Fruit fly (Drosophila melanogaster) whole organism, embryonic: ENCODE results near the gene Root.
A peak's percentile ranks its signal among the peaks of the same experiment; 100 is the strongest.

Source experiments
- ATbp ChIP-seq: fragments of 200-800 bp; sonication (Bioruptor generic); optimal IDR thresholded peaks from 2 replicates; lab custom pipeline; 2017; ENCODE audit warnings: missing biosample characterization, mild to moderate bottlenecking, missing genetic modification characterization, missing genetic modification reagents
- Awh ChIP-seq: fragments of 200-800 bp; sonication (Bioruptor generic); IDR thresholded peaks from 2 replicates; pipeline ENCODE4, ENCODE4 v1.3.6; 2022; ENCODE audit warnings: missing biosample characterization, missing genetic modification characterization
- CG10147 ChIP-seq: fragments of 200-800 bp; sonication (Bioruptor generic); optimal IDR thresholded peaks from 2 replicates; lab custom pipeline; 2019; ENCODE audit warnings: missing biosample characterization, mild to moderate bottlenecking, missing genetic modification characterization, moderate library complexity
- CG10366 ChIP-seq: fragments of 200-800 bp; sonication (Bioruptor generic); IDR thresholded peaks from 2 replicates; pipeline ENCODE4 v1.3.6; 2022; ENCODE audit warnings: missing biosample characterization, missing genetic modification characterization
- CG11247 ChIP-seq: fragments of 200-800 bp; sonication (Bioruptor generic); IDR thresholded peaks from 2 replicates; pipeline ENCODE4 v1.3.6; 2022; ENCODE audit warnings: missing biosample characterization, missing genetic modification characterization
- CG11696 ChIP-seq: fragments of 200-800 bp; sonication (Bioruptor generic); IDR thresholded peaks from 2 replicates; pipeline ENCODE4 v1.3.6; 2022; ENCODE audit warnings: missing biosample characterization, missing genetic modification characterization
- CG12299 ChIP-seq: fragments of 200-800 bp; sonication (Bioruptor generic); optimal IDR thresholded peaks from 2 replicates; lab custom pipeline; 2018; ENCODE audit warnings: missing biosample characterization, mild to moderate bottlenecking, missing genetic modification characterization
- CG1233 ChIP-seq: fragments of 200-800 bp; sonication (Bioruptor generic); optimal IDR thresholded peaks from 4 replicates; lab custom pipeline; 2018; ENCODE audit warnings: missing biosample characterization, mild to moderate bottlenecking, missing genetic modification characterization
- CG13123 ChIP-seq: fragments of 200-800 bp; sonication (Bioruptor generic); optimal IDR thresholded peaks from 2 replicates; lab custom pipeline; 2016; ENCODE audit warnings: missing biosample characterization, missing genetic modification characterization
- CG13775 ChIP-seq: fragments of 200-800 bp; sonication (Bioruptor generic); optimal IDR thresholded peaks from 3 replicates; lab custom pipeline; 2017; ENCODE audit warnings: missing biosample characterization, mild to moderate bottlenecking, missing genetic modification characterization
- CG14710 ChIP-seq: fragments of 200-800 bp; sonication (Bioruptor generic); optimal IDR thresholded peaks from 3 replicates; lab custom pipeline; 2019; ENCODE audit warnings: missing biosample characterization, mild to moderate bottlenecking, missing genetic modification characterization, moderate library complexity
- CG16815 ChIP-seq: fragments of 200-800 bp; sonication (Bioruptor generic); optimal IDR thresholded peaks from 3 replicates; lab custom pipeline; 2017; ENCODE audit warnings: missing biosample characterization, mild to moderate bottlenecking, missing genetic modification characterization
- CG17802 ChIP-seq: fragments of 200-800 bp; sonication (Bioruptor generic); optimal IDR thresholded peaks from 2 replicates; lab custom pipeline; 2018; ENCODE audit warnings: missing biosample characterization, mild to moderate bottlenecking, missing genetic modification characterization, moderate library complexity
- CG18619 ChIP-seq: fragments of 200-800 bp; sonication (Bioruptor generic); optimal IDR thresholded peaks from 3 replicates; lab custom pipeline; 2017; ENCODE audit warnings: missing biosample characterization, mild to moderate bottlenecking, missing genetic modification characterization
- CG31365 ChIP-seq: fragments of 200-800 bp; sonication (Bioruptor generic); optimal IDR thresholded peaks from 2 replicates; lab custom pipeline; 2018; ENCODE audit warnings: missing biosample characterization, mild to moderate bottlenecking, missing genetic modification characterization
- CG32772 ChIP-seq: fragments of 200-800 bp; sonication (Bioruptor generic); IDR thresholded peaks from 2 replicates; pipeline ENCODE4 v1.3.6; 2022; ENCODE audit warnings: missing biosample characterization, missing genetic modification characterization
- CG34422 ChIP-seq: fragments of 200-800 bp; sonication (Bioruptor generic); IDR thresholded peaks from 3 replicates; pipeline ENCODE4 v1.3.6; 2022; ENCODE audit warnings: missing biosample characterization, missing genetic modification characterization
- CG8089 ChIP-seq: fragments of 200-800 bp; sonication (Bioruptor generic); optimal IDR thresholded peaks from 3 replicates; lab custom pipeline; 2016; ENCODE audit warnings: missing biosample characterization, missing genetic modification characterization
- CG9876 ChIP-seq: fragments of 200-800 bp; sonication (Bioruptor generic); optimal IDR thresholded peaks from 2 replicates; lab custom pipeline; 2016; ENCODE audit warnings: missing biosample characterization, missing genetic modification characterization
- Dbx ChIP-seq: fragments of 200-800 bp; sonication (Bioruptor generic); IDR thresholded peaks from 3 replicates; pipeline ENCODE4 v1.3.6; 2022; ENCODE audit warnings: missing biosample characterization, missing genetic modification characterization
- HHEX ChIP-seq: fragments of 200-800 bp; sonication (Bioruptor generic); optimal IDR thresholded peaks from 3 replicates; lab custom pipeline; 2017; ENCODE audit warnings: missing biosample characterization, mild to moderate bottlenecking, missing genetic modification characterization, missing genetic modification reagents
- HLH3B ChIP-seq: fragments of 200-800 bp; sonication (Bioruptor generic); IDR thresholded peaks from 2 replicates; pipeline ENCODE4 v1.3.6; 2022; ENCODE audit warnings: missing biosample characterization, missing genetic modification characterization
- Kr ChIP-seq: fragments of 200-800 bp; sonication (Bioruptor generic); optimal IDR thresholded peaks from 2 replicates; lab custom pipeline; 2017; ENCODE audit warnings: missing biosample characterization, mild to moderate bottlenecking, missing genetic modification characterization
- Lim3 ChIP-seq: fragments of 200-800 bp; sonication (Bioruptor generic); IDR thresholded peaks from 2 replicates; pipeline ENCODE4 v1.3.6; 2022; ENCODE audit warnings: missing biosample characterization, missing genetic modification characterization
- Mad ChIP-seq: fragments of 200-800 bp; sonication (Bioruptor generic); optimal IDR thresholded peaks from 2 replicates; lab custom pipeline; 2016; ENCODE audit warnings: missing biosample characterization, missing genetic modification characterization
- Nf-YA ChIP-seq: fragments of 200-800 bp; sonication (Bioruptor generic); IDR thresholded peaks from 2 replicates; pipeline ENCODE4 v1.3.6; 2022; ENCODE audit warnings: missing biosample characterization, missing genetic modification characterization
- PHDP ChIP-seq: fragments of 200-800 bp; sonication (Bioruptor generic); optimal IDR thresholded peaks from 3 replicates; lab custom pipeline; 2018; ENCODE audit warnings: missing biosample characterization, mild to moderate bottlenecking, missing genetic modification characterization, moderate library complexity
- Rfx ChIP-seq: fragments of 200-800 bp; sonication (Bioruptor generic); IDR thresholded peaks from 2 replicates; pipeline ENCODE4 v1.3.6; 2022; ENCODE audit warnings: missing biosample characterization, missing genetic modification characterization
- Rx ChIP-seq: fragments of 200-800 bp; sonication (Bioruptor generic); IDR thresholded peaks from 2 replicates; pipeline ENCODE4 v1.3.6; 2022; ENCODE audit warnings: missing biosample characterization, missing genetic modification characterization
- Scr ChIP-seq: fragments of 200-800 bp; sonication (Bioruptor generic); IDR thresholded peaks from 2 replicates; pipeline ENCODE4 v1.3.6; 2022; ENCODE audit warnings: missing biosample characterization, missing genetic modification characterization; ENCODE audit not compliant: partially characterized antibody
- Side ChIP-seq: fragments of 200-800 bp; sonication (Bioruptor generic); optimal IDR thresholded peaks from 2 replicates; lab custom pipeline; 2016; ENCODE audit warnings: missing biosample characterization, missing genetic modification characterization
- Sry-β ChIP-seq: fragments of 200-800 bp; sonication (Bioruptor generic); optimal IDR thresholded peaks from 2 replicates; lab custom pipeline; 2018; ENCODE audit warnings: missing biosample characterization, mild to moderate bottlenecking, missing genetic modification characterization, moderate library complexity
- Trl ChIP-seq, 3 experiments: fragments of >200 bp in 2 of 3; fragments of 200-800 bp in 1 of 3; sonication (Bioruptor generic) in 1 of 3; optimal IDR thresholded peaks; 2 replicates in 1 of 3; 3 replicates in 2 of 3; lab custom pipeline; 2016 to 2017; ENCODE audit warnings: missing biosample characterization in 1 of 3, missing genetic modification characterization in 1 of 3
- YL-1 ChIP-seq: fragments of 200-800 bp; sonication (Bioruptor generic); optimal IDR thresholded peaks from 3 replicates; lab custom pipeline; 2017; ENCODE audit warnings: missing biosample characterization, mild to moderate bottlenecking, missing genetic modification characterization
- ara ChIP-seq: fragments of 200-800 bp; sonication (Bioruptor generic); IDR thresholded peaks from 2 replicates; pipeline ENCODE4 v1.3.6; 2022; ENCODE audit warnings: missing biosample characterization, missing genetic modification characterization
- chn ChIP-seq: fragments of 200-800 bp; sonication (Bioruptor generic); optimal IDR thresholded peaks from 2 replicates; lab custom pipeline; 2016; ENCODE audit warnings: missing biosample characterization, missing genetic modification characterization
- cwo ChIP-seq: fragments of 200-800 bp; sonication (Bioruptor generic); optimal IDR thresholded peaks from 3 replicates; lab custom pipeline; 2017; ENCODE audit warnings: missing biosample characterization, missing genetic modification characterization, mild to moderate bottlenecking, moderate library complexity, missing genetic modification reagents
- en ChIP-seq: fragments of 200-800 bp; sonication (Bioruptor generic); optimal IDR thresholded peaks from 2 replicates; lab custom pipeline; 2016; ENCODE audit warnings: missing biosample characterization, missing genetic modification characterization
- fd102C ChIP-seq: fragments of 200-800 bp; sonication (Bioruptor generic); optimal IDR thresholded peaks from 2 replicates; lab custom pipeline; 2018; ENCODE audit warnings: missing biosample characterization, mild to moderate bottlenecking, missing genetic modification characterization, moderate library complexity
- hb ChIP-seq: fragments of 200-800 bp; sonication (Bioruptor generic); IDR thresholded peaks from 3 replicates; pipeline ENCODE4 v1.3.6; 2022; ENCODE audit warnings: missing biosample characterization, missing genetic modification characterization; ENCODE audit not compliant: partially characterized antibody
- hbn ChIP-seq: fragments of 200-800 bp; sonication (Bioruptor generic); IDR thresholded peaks from 2 replicates; pipeline ENCODE4 v1.3.6; 2022; ENCODE audit warnings: missing biosample characterization, missing genetic modification characterization; ENCODE audit not compliant: partially characterized antibody
- lov ChIP-seq, 2 experiments: fragments of 200-800 bp in 1 of 2; fragments of >200 bp in 1 of 2; sonication (Bioruptor generic) in 1 of 2; IDR thresholded peaks in 1 of 2; optimal IDR thresholded peaks in 1 of 2; 2 replicates in 1 of 2; 3 replicates in 1 of 2; pipeline versions ENCODE4 v1.3.6 to Lab custom; 2017 to 2022; ENCODE audit warnings: missing biosample characterization in 1 of 2, missing genetic modification characterization in 1 of 2
- prd ChIP-seq, 3 experiments: fragments of >200 bp in 2 of 3; fragments of 200-800 bp in 1 of 3; sonication (Bioruptor generic) in 1 of 3; optimal IDR thresholded peaks in 2 of 3; IDR thresholded peaks in 1 of 3; 2 replicates in 2 of 3; 3 replicates in 1 of 3; pipeline versions ENCODE4 v1.3.6 to Lab custom; 2017 to 2022; ENCODE audit warnings: missing biosample characterization in 1 of 3, missing genetic modification characterization in 1 of 3
- repo ChIP-seq: fragments of 200-800 bp; sonication (Bioruptor generic); optimal IDR thresholded peaks from 2 replicates; lab custom pipeline; 2016; ENCODE audit warnings: missing biosample characterization, missing genetic modification characterization
- sna ChIP-seq: fragments of 200-800 bp; sonication (Bioruptor generic); IDR thresholded peaks from 2 replicates; pipeline ENCODE4 v1.3.6; 2022; ENCODE audit warnings: missing biosample characterization, missing genetic modification characterization; ENCODE audit not compliant: partially characterized antibody
- toy ChIP-seq: fragments of 200-800 bp; sonication (Bioruptor generic); IDR thresholded peaks from 2 replicates; pipeline ENCODE4 v1.3.6; 2022; ENCODE audit warnings: missing biosample characterization, missing genetic modification characterization

The Root gene

dm6 chr3R:24099039-24100026 is 13.8 kb upstream of the Root start (continued):
- TF ChIP-seq Mad (GFP tag; lab: Kevin White, UChicago) = peak; percentile 73
- no peak for TF ChIP-seq hbn (GFP tag; lab: Robert Waterston, UW)
- TF ChIP-seq CG1233 (GFP tag; lab: Kevin White, UChicago) = peak; percentile 65
- TF ChIP-seq Awh (GFP tag; lab: Robert Waterston, UW) = peak; percentile 70; the same call in 1 of the 2 replicates
- peak; percentile 64 for TF ChIP-seq CG13123 (GFP tag; lab: Kevin White, UChicago)
- peak; percentile 47 for TF ChIP-seq CG12299 (tag; lab: Kevin White, UChicago)
- peak; percentile 60 for TF ChIP-seq CG13775 (GFP tag; lab: Kevin White, UChicago)
- TF ChIP-seq CG11696 = peak; percentile 68
- TF ChIP-seq Rx (GFP tag; lab: Robert Waterston, UW) = peak; percentile 44; the same call in 1 of the 2 replicates
- TF ChIP-seq Kr (GFP tag; lab: Kevin White, UChicago) = no peak
- TF ChIP-seq fd102C = no peak
- peak; percentile 54 for TF ChIP-seq CG8089
- peak; percentile 62; the same call in 1 of the 2 replicates for TF ChIP-seq Lim3 (GFP tag; lab: Robert Waterston, UW)
- TF ChIP-seq Side (GFP tag; lab: Kevin White, UChicago) = peak; percentile 69
- no peak for TF ChIP-seq hb
- no peak for TF ChIP-seq YL-1 (GFP tag; lab: Kevin White, UChicago)
- peak; percentile 73 for TF ChIP-seq repo (GFP tag; lab: Kevin White, UChicago)
- peak; percentile 76 for TF ChIP-seq Nf-YA (GFP tag; lab: Robert Waterston, UW)
- no peak for TF ChIP-seq Sry-β (GFP tag; lab: Kevin White, UChicago)
- TF ChIP-seq prd (optimal IDR thresholded peaks at IDR 0.05; lab: Kevin White, UChicago) = no peak
- TF ChIP-seq prd (GFP tag; IDR thresholded peaks at IDR 0.05; lab: Robert Waterston, UW) = peak; percentile 89
- TF ChIP-seq CG31365 (tag; lab: Kevin White, UChicago) = peak; percentile 28
- peak; percentile 45 for TF ChIP-seq CG17802 (tag; lab: Kevin White, UChicago)
- no peak for TF ChIP-seq toy (GFP tag; lab: Robert Waterston, UW)
- TF ChIP-seq HHEX (GFP tag; lab: Kevin White, UChicago) = peak; percentile 79
- TF ChIP-seq sna (GFP tag; lab: Robert Waterston, UW) = no peak
- TF ChIP-seq en (GFP tag; lab: Kevin White, UChicago) = peak; percentile 60
- peak; percentile 53 for TF ChIP-seq cwo
- peak; percentile 84 for TF ChIP-seq chn (GFP tag; lab: Kevin White, UChicago)
- peak; percentile 50 for TF ChIP-seq CG14710 (tag; lab: Kevin White, UChicago)
- TF ChIP-seq CG18619 = peak; percentile 72
- TF ChIP-seq Scr = no peak
- peak; percentile 89 for TF ChIP-seq HLH3B
- TF ChIP-seq Dbx (GFP tag; lab: Robert Waterston, UW) = peak; percentile 87
- peak; percentile 54 for TF ChIP-seq CG10147 (GFP tag; lab: Kevin White, UChicago)
- peak; percentile 76; the same call in 1 of the 2 replicates for TF ChIP-seq ara (GFP tag; lab: Robert Waterston, UW)
- no peak for TF ChIP-seq Trl (optimal IDR thresholded peaks at IDR 0.05; lab: Kevin White, UChicago)
- TF ChIP-seq Trl (GFP tag; optimal IDR thresholded peaks at IDR 0.05; lab: Kevin White, UChicago) = peak; percentile 65
- TF ChIP-seq CG10366 = peak; percentile 87
- peak; percentile 82 for TF ChIP-seq CG32772 (GFP tag; lab: Robert Waterston, UW)
- peak; percentile 89 for TF ChIP-seq CG34422
- peak; percentile 49 for TF ChIP-seq CG16815 (GFP tag; lab: Kevin White, UChicago)
- no peak for TF ChIP-seq lov (optimal IDR thresholded peaks at IDR 0.05; lab: Kevin White, UChicago)
- TF ChIP-seq lov (GFP tag; IDR thresholded peaks at IDR 0.05; lab: Robert Waterston, UW) = peak; percentile 61; the same call in 1 of the 3 replicates
- peak; percentile 69 for TF ChIP-seq CG11247
- TF ChIP-seq PHDP (tag; lab: Kevin White, UChicago) = peak; percentile 79
- TF ChIP-seq ATbp (GFP tag; lab: Kevin White, UChicago) = peak; percentile 40
- peak; percentile 72 for TF ChIP-seq CG9876
- peak; percentile 89 for TF ChIP-seq Rfx (GFP tag; lab: Robert Waterston, UW)
